Worm (Caenorhabditis elegans): ENCODE data around the gene mtpn-1.
A peak's percentile ranks its signal among the peaks of the same experiment; 100 is the strongest.

Gene mtpn-1

ce11 chrX:2407167-2407566 is at the start of gene mtpn-1:
Gene mtpn-1, plus strand, starts transcription at chrX:2407467.
- TF ChIP-seq med-1 (GFP tag; optimal IDR thresholded peaks at IDR 0.05; ENCODE audit: insufficient read depth) (no peak), T22C8.4 (GFP tag; IDR thresholded peaks at IDR 0.05) (no peak), tab-1 (GFP tag; IDR thresholded peaks at IDR 0.05) (no peak), ref-1 (GFP tag; conservative IDR thresholded peaks at IDR 0.05) (no peak), ztf-29 (GFP tag; IDR thresholded peaks at IDR 0.05) (no peak), klf-2 (GFP tag; conservative IDR thresholded peaks at IDR 0.05) (no peak), flt-1 (GFP tag; IDR thresholded peaks at IDR 0.05) (no peak), ztf-23 (GFP tag; IDR thresholded peaks at IDR 0.05) (no peak), cog-1 (tag; optimal IDR thresholded peaks at IDR 0.05) (no peak)

ce11 chrX:2359797-2360196 is 47.5 kb upstream of the mtpn-1 start, which contains the start of gene lgc-40:
Gene lgc-40, plus strand, starts transcription at chrX:2360097.
- TF ChIP-seq flt-1 (GFP tag; IDR thresholded peaks at IDR 0.05) (no peak), ztf-29 (GFP tag; IDR thresholded peaks at IDR 0.05) (no peak), T22C8.4 (GFP tag; IDR thresholded peaks at IDR 0.05) (no peak), tab-1 (GFP tag; IDR thresholded peaks at IDR 0.05) (no peak), cog-1 (tag; optimal IDR thresholded peaks at IDR 0.05) (no peak), ref-1 (GFP tag; conservative IDR thresholded peaks at IDR 0.05) (no peak), ztf-23 (GFP tag; IDR thresholded peaks at IDR 0.05) (no peak), med-1 (GFP tag; optimal IDR thresholded peaks at IDR 0.05; ENCODE audit: insufficient read depth) (no peak), klf-2 (GFP tag; conservative IDR thresholded peaks at IDR 0.05) (no peak)

ce11 chrX:2362872-2363271 is 44.4 kb upstream of the mtpn-1 start:
- TF ChIP-seq ref-1 (GFP tag; conservative IDR thresholded peaks at IDR 0.05) = no peak
- TF ChIP-seq med-1 (GFP tag; optimal IDR thresholded peaks at IDR 0.05; ENCODE audit: insufficient read depth) = no peak
- TF ChIP-seq T22C8.4 (GFP tag; IDR thresholded peaks at IDR 0.05) = no peak
- 0 out of 2 replicates have a peak, but pooled peaks have one; percentile 15 for TF ChIP-seq flt-1 (GFP tag; IDR thresholded peaks at IDR 0.05)
- no peak for TF ChIP-seq ztf-23 (GFP tag; IDR thresholded peaks at IDR 0.05)

- no peak for TF ChIP-seq cog-1 (tag; optimal IDR thresholded peaks at IDR 0.05)
- no peak for TF ChIP-seq flt-1 (GFP tag; IDR thresholded peaks at IDR 0.05)
- TF ChIP-seq klf-2 (GFP tag; conservative IDR thresholded peaks at IDR 0.05) = no peak
- no peak for TF ChIP-seq ztf-29 (GFP tag; IDR thresholded peaks at IDR 0.05)
- no peak for TF ChIP-seq T22C8.4 (GFP tag; IDR thresholded peaks at IDR 0.05)
- TF ChIP-seq ref-1 (GFP tag; conservative IDR thresholded peaks at IDR 0.05) = no peak
These were observed 42.5 kb upstream of the mtpn-1 start for ce11 chrX:2364703-2365299.

ce11 chrX:2365890-2366289 is 41.4 kb upstream of the mtpn-1 start, which contains the start of gene T24D8.6:
Gene T24D8.6, minus strand, starts transcription at chrX:2365990.
- TF ChIP-seq flt-1 (GFP tag; IDR thresholded peaks at IDR 0.05) = no peak
- TF ChIP-seq klf-2 (GFP tag; conservative IDR thresholded peaks at IDR 0.05) = no peak
- no peak for TF ChIP-seq med-1 (GFP tag; optimal IDR thresholded peaks at IDR 0.05; ENCODE audit: insufficient read depth)
- TF ChIP-seq T22C8.4 (GFP tag; IDR thresholded peaks at IDR 0.05) = no peak
- no peak for TF ChIP-seq ztf-29 (GFP tag; IDR thresholded peaks at IDR 0.05)
- no peak for TF ChIP-seq ztf-23 (GFP tag; IDR thresholded peaks at IDR 0.05)
- TF ChIP-seq cog-1 (tag; optimal IDR thresholded peaks at IDR 0.05) = no peak
- no peak for TF ChIP-seq ref-1 (GFP tag; conservative IDR thresholded peaks at IDR 0.05)
- no peak for TF ChIP-seq tab-1 (GFP tag; IDR thresholded peaks at IDR 0.05)

DNA sequence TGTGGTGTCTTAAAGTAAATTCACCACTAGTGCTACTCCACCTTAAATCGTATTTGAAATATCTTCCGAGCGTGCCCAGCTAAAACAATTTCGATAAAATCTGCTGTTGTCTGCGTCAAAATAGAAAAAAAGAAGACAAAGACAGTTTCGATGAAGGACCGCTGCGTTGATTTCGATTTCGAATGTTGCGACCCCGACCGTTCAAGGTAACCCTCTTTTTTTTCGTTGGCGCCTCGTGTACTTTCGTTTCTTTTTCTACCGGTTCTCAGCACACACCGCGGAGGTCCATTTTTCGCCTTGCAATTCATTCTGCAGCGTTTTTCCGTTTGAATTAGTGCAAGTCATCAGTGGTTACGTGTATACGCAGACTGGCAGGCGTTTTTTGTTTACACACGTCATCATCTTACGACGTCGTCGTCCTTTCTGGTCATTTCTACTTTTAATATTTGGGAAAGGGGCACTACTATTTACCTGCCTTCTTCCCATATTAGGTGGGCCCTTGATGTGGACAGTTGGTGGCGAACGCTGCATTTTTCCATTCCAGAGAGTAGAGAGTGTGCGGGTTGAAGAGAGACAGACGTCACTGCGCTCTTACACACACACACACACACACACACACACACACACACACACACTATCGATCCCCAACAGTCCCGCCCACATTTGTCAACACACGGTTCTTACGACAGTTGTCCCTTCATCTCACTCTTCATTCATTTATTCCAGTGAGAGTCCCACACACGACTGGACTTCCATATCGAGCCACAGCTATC is 39.0 kb upstream of the mtpn-1 start:
- TF ChIP-seq cog-1 (tag; optimal IDR thresholded peaks at IDR 0.05) (peak; percentile 8), T22C8.4 (GFP tag; IDR thresholded peaks at IDR 0.05) (peak; percentile 17; the same call in 1 of the 2 replicates), klf-2 (GFP tag; conservative IDR thresholded peaks at IDR 0.05) (no peak)

- TF ChIP-seq tab-1 (GFP tag; IDR thresholded peaks at IDR 0.05) (no peak), T22C8.4 (GFP tag; IDR thresholded peaks at IDR 0.05) (no peak), flt-1 (GFP tag; IDR thresholded peaks at IDR 0.05) (no peak), klf-2 (GFP tag; conservative IDR thresholded peaks at IDR 0.05) (no peak), ref-1 (GFP tag; conservative IDR thresholded peaks at IDR 0.05) (no peak), cog-1 (tag; optimal IDR thresholded peaks at IDR 0.05) (no peak), med-1 (GFP tag; optimal IDR thresholded peaks at IDR 0.05; ENCODE audit: insufficient read depth) (no peak), ztf-23 (GFP tag; IDR thresholded peaks at IDR 0.05) (no peak), ztf-29 (GFP tag; IDR thresholded peaks at IDR 0.05) (no peak)
These were observed 38.2 kb upstream of the mtpn-1 start for ce11 chrX:2369073-2369472.

DNA sequence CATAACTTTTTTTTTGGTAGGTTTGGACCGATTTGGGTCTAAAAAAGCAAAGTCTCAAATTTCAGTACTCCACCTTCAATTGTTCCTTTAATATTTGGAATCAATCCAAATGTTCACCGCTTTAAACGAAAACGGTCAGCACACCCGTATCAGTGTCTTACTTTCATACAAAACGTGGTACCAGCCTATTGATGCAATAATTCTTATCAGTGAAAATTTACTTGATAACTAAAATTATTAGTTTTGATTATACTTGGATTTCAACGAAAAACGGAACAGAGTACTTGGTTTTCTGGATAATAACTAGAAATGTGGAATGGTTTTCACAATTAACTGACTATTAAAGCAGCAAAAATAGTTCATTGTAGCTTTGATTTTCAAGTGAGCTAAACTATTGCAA is 36.6 kb upstream of the mtpn-1 start:
- TF ChIP-seq klf-2 (GFP tag; conservative IDR thresholded peaks at IDR 0.05) = no peak
- TF ChIP-seq tab-1 (GFP tag; IDR thresholded peaks at IDR 0.05) = no peak
- TF ChIP-seq med-1 (GFP tag; optimal IDR thresholded peaks at IDR 0.05; ENCODE audit: insufficient read depth) = no peak
- TF ChIP-seq T22C8.4 (GFP tag; IDR thresholded peaks at IDR 0.05) = no peak
- TF ChIP-seq ztf-23 (GFP tag; IDR thresholded peaks at IDR 0.05) = no peak
- no peak for TF ChIP-seq ztf-29 (GFP tag; IDR thresholded peaks at IDR 0.05)
- TF ChIP-seq ref-1 (GFP tag; conservative IDR thresholded peaks at IDR 0.05) = no peak
- no peak for TF ChIP-seq flt-1 (GFP tag; IDR thresholded peaks at IDR 0.05)
- TF ChIP-seq cog-1 (tag; optimal IDR thresholded peaks at IDR 0.05) = no peak

- no peak for TF ChIP-seq flt-1 (GFP tag; IDR thresholded peaks at IDR 0.05)
- TF ChIP-seq ref-1 (GFP tag; conservative IDR thresholded peaks at IDR 0.05) = no peak
- TF ChIP-seq ztf-23 (GFP tag; IDR thresholded peaks at IDR 0.05) = no peak
- TF ChIP-seq klf-2 (GFP tag; conservative IDR thresholded peaks at IDR 0.05) = no peak
- no peak for TF ChIP-seq med-1 (GFP tag; optimal IDR thresholded peaks at IDR 0.05; ENCODE audit: insufficient read depth)
- TF ChIP-seq ztf-29 (GFP tag; IDR thresholded peaks at IDR 0.05) = no peak
- TF ChIP-seq T22C8.4 (GFP tag; IDR thresholded peaks at IDR 0.05) = no peak
- TF ChIP-seq cog-1 (tag; optimal IDR thresholded peaks at IDR 0.05) = no peak
- TF ChIP-seq tab-1 (GFP tag; IDR thresholded peaks at IDR 0.05) = no peak
These were observed 35.1 kb upstream of the mtpn-1 start for ce11 chrX:2372134-2372533.
